Worm (Caenorhabditis elegans) whole organism, early embryonic: ENCODE results near the gene cls-3.

ENCODE experiments used
- F13C5.2 ChIP-seq: sonication (generic microtip); optimal IDR thresholded peaks from 2 replicates; lab custom pipeline; 2017; ENCODE audit warnings: mild to moderate bottlenecking, missing genetic modification characterization, inconsistent platforms, missing compliant biosample characterization
- ama-1 ChIP-seq: fragments of 150-350 bp; optimal IDR thresholded peaks from 2 replicates; lab custom pipeline; 2014
- flt-1 ChIP-seq: fragments of 200-800 bp; sonication (Bioruptor generic); IDR thresholded peaks from 2 replicates; pipeline ENCODE4 v1.3.6; 2022; ENCODE audit warnings: missing genetic modification characterization, missing compliant biosample characterization
- hmbx-1 ChIP-seq: sonication (generic microtip); optimal IDR thresholded peaks from 2 replicates; lab custom pipeline; 2016; ENCODE audit warnings: mild to moderate bottlenecking, missing genetic modification characterization, missing compliant biosample characterization
- pes-1 ChIP-seq: fragments of 200-800 bp; sonication (Bioruptor generic); IDR thresholded peaks from 2 replicates; pipeline ENCODE4 v1.3.6; 2022; ENCODE audit warnings: missing genetic modification reagents, missing genetic modification characterization, missing compliant biosample characterization
- sea-1 ChIP-seq: fragments of 200-800 bp; sonication (Bioruptor generic); conservative IDR thresholded peaks from 2 replicates; pipeline ENCODE4 v1.3.6; 2022; ENCODE audit warnings: missing genetic modification characterization, missing compliant biosample characterization

ce11 chrIII:9191091-9191490 lies at the start of gene cls-3:
- TF ChIP-seq ama-1 (no peak), sea-1 (GFP tag; lab: Robert Waterston, UW) (no peak), hmbx-1 (no peak), flt-1 (no peak), F13C5.2 (no peak), pes-1 (GFP tag; lab: Robert Waterston, UW) (no peak)
